Worm (Caenorhabditis elegans): Measurements from ENCODE around the gene F44A2.5.

The F44A2.5 gene

ce11 chrV:9274127-9275042 is 23.0 kb upstream of the F44A2.5 start:
- TF ChIP-seq skn-1 (tag; optimal IDR thresholded peaks at IDR 0.05): no peak
- no peak for TF ChIP-seq pha-4 (tag; optimal IDR thresholded peaks at IDR 0.05)
- no peak for TF ChIP-seq mdl-1 (tag; optimal IDR thresholded peaks at IDR 0.05)
- no peak for TF ChIP-seq ztf-11 (tag; optimal IDR thresholded peaks at IDR 0.05)
- TF ChIP-seq aly-2 (tag; optimal IDR thresholded peaks at IDR 0.05): no peak
- no peak for TF ChIP-seq ceh-82 (tag; optimal IDR thresholded peaks at IDR 0.05)
- TF ChIP-seq fkh-10 (GFP tag; optimal IDR thresholded peaks at IDR 0.05): no peak
- TF ChIP-seq nhr-25 (tag; optimal IDR thresholded peaks at IDR 0.05): no peak
- no peak for TF ChIP-seq fkh-2 (tag; optimal IDR thresholded peaks at IDR 0.05)
- peak; percentile 85 for TF ChIP-seq elt-1 (tag; optimal IDR thresholded peaks at IDR 0.05)
- TF ChIP-seq ceh-9 (tag; optimal IDR thresholded peaks at IDR 0.05): no peak
- peak; percentile 66 for TF ChIP-seq nhr-43 (tag; optimal IDR thresholded peaks at IDR 0.05; ENCODE audit: poor library complexity, severe bottlenecking)
- peak; percentile 56 for TF ChIP-seq unc-62 (GFP tag; optimal IDR thresholded peaks at IDR 0.05)
- peak; percentile 7 for TF ChIP-seq nhr-23 (tag; optimal IDR thresholded peaks at IDR 0.05)

ce11 chrV:9282110-9282509 is 15.3 kb upstream of the F44A2.5 start, which contains the start of gene hlh-10:
Gene hlh-10 (minus strand): TSS chrV:9282210.
- no peak for TF ChIP-seq nhr-67 (tag; optimal IDR thresholded peaks at IDR 0.05)
- no peak for TF ChIP-seq nhr-11 (tag; optimal IDR thresholded peaks at IDR 0.05)
- no peak for TF ChIP-seq fos-1 (tag; optimal IDR thresholded peaks at IDR 0.05)
- TF ChIP-seq lin-15B (tag; optimal IDR thresholded peaks at IDR 0.05): no peak
- no peak for TF ChIP-seq nhr-76 (tag; optimal IDR thresholded peaks at IDR 0.05)
- TF ChIP-seq eor-1 (tag; optimal IDR thresholded peaks at IDR 0.05): no peak
- TF ChIP-seq tbx-2 (tag; optimal IDR thresholded peaks at IDR 0.05): no peak
- TF ChIP-seq nhr-77 (tag; optimal IDR thresholded peaks at IDR 0.05): no peak
- TF ChIP-seq sea-2 (GFP tag; optimal IDR thresholded peaks at IDR 0.05): no peak
- no peak for TF ChIP-seq nfya-1 (tag; optimal IDR thresholded peaks at IDR 0.05; ENCODE audit: insufficient read depth)
- no peak for TF ChIP-seq ama-1 (optimal IDR thresholded peaks at IDR 0.05)
- TF ChIP-seq pqm-1 (tag; optimal IDR thresholded peaks at IDR 0.05): no peak
- TF ChIP-seq ceh-28 (tag; optimal IDR thresholded peaks at IDR 0.05): no peak
- TF ChIP-seq nhr-28 (tag; optimal IDR thresholded peaks at IDR 0.05): no peak

DNA sequence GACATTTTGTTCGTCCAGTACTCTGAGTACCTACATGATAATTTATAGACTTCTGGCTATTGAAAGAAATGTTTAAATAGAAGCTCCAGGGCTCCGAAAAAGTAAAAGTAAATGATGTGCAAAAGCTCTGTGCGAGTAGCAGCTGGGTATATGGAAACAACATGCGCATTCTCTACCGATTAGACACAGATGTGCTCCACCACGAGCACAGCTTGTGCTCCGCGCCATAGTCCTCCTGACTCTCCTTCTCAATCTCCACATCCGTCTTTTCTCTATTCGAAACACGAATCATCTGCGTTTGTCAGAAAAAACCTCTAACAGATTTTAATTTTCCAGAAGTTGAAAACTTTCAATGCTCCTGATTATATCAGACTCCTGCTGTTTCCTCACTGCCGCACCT is 14.0 kb upstream of the F44A2.5 start:
- no peak for TF ChIP-seq nhr-23 (tag; optimal IDR thresholded peaks at IDR 0.05)
- no peak for TF ChIP-seq fos-1 (tag; optimal IDR thresholded peaks at IDR 0.05)
- no peak for TF ChIP-seq nhr-67 (tag; optimal IDR thresholded peaks at IDR 0.05)
- no peak for TF ChIP-seq tbx-2 (tag; optimal IDR thresholded peaks at IDR 0.05)
- TF ChIP-seq ceh-82 (tag; optimal IDR thresholded peaks at IDR 0.05): no peak
- no peak for TF ChIP-seq skn-1 (tag; optimal IDR thresholded peaks at IDR 0.05)
- no peak for TF ChIP-seq jun-1 (tag; optimal IDR thresholded peaks at IDR 0.05)
- no peak for TF ChIP-seq zag-1 (tag; optimal IDR thresholded peaks at IDR 0.05)
- no peak for TF ChIP-seq ztf-11 (tag; optimal IDR thresholded peaks at IDR 0.05)
- TF ChIP-seq elt-3 (tag; optimal IDR thresholded peaks at IDR 0.05): no peak
- no peak for TF ChIP-seq egl-27 (tag; optimal IDR thresholded peaks at IDR 0.05)
- TF ChIP-seq ama-1 (optimal IDR thresholded peaks at IDR 0.05): no peak
- TF ChIP-seq nhr-28 (tag; optimal IDR thresholded peaks at IDR 0.05): no peak
- no peak for TF ChIP-seq ceh-28 (tag; optimal IDR thresholded peaks at IDR 0.05)
- no peak for TF ChIP-seq nfya-1 (tag; optimal IDR thresholded peaks at IDR 0.05; ENCODE audit: insufficient read depth)
- no peak for TF ChIP-seq ztf-4 (tag; optimal IDR thresholded peaks at IDR 0.05)
- TF ChIP-seq lsy-12 (tag; optimal IDR thresholded peaks at IDR 0.05): no peak
- TF ChIP-seq egl-5 (tag; optimal IDR thresholded peaks at IDR 0.05): no peak
- TF ChIP-seq hmg-11 (tag; optimal IDR thresholded peaks at IDR 0.05): no peak

- no peak for TF ChIP-seq nhr-12 (tag; optimal IDR thresholded peaks at IDR 0.05)
- no peak for TF ChIP-seq mdl-1 (tag; optimal IDR thresholded peaks at IDR 0.05)
- TF ChIP-seq eor-1 (tag; optimal IDR thresholded peaks at IDR 0.05): no peak
- TF ChIP-seq nhr-67 (tag; optimal IDR thresholded peaks at IDR 0.05): no peak
- no peak for TF ChIP-seq ceh-9 (tag; optimal IDR thresholded peaks at IDR 0.05)
- TF ChIP-seq nhr-11 (tag; optimal IDR thresholded peaks at IDR 0.05): no peak
- no peak for TF ChIP-seq ama-1 (optimal IDR thresholded peaks at IDR 0.05)
Observed at ce11 chrV:9287460-9287859, 10.0 kb upstream of the F44A2.5 start, which contains the start of gene lron-2. Gene lron-2 (minus strand): TSS chrV:9287560.
